Fruit fly (Drosophila melanogaster): ENCODE data around the gene deltaCOP.

dm6 chrX:1901605-1902136 lies 40.1 kb upstream of the deltaCOP start, which contains the start of gene Ldaf1:
- TF ChIP-seq CG8478 (optimal IDR thresholded peaks at IDR 0.05) (no peak), CTCF (optimal IDR thresholded peaks at IDR 0.05) (no peak)
